Fruit fly (Drosophila melanogaster): Measurements from ENCODE around the gene phol.
A peak's percentile ranks its signal among the peaks of the same experiment; 100 is the strongest.

Gene phol

DNA sequence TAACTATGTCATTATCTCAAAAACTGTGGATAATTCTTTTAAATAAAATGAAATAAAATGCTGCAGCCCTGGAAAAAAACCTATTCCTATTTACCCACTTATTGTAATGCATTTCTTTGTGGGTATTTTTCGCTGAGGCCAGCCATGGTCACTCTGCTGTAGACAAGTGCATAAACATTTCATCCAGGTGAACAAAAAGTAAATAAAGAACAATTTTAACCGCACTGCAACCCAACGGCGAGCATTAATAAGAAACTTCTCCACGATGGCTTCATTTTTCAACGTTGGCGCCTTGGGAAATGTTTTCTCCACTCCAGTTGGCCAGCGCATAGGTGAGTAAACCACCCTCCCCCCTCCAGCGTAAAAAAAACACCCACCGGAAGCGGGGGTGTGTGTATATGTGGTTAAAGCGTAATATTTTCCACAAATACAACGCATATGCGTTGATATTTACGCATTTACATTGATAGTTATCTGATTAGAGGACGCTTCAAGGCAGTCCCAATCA lies 9.3 kb downstream of the phol start, which contains the start of gene CG3529:
TSS of gene CG3529 (plus strand) at position 134 of the 508 bp plus-strand sequence.
- TF ChIP-seq Dll (optimal IDR thresholded peaks at IDR 0.05), result no peak
- TF ChIP-seq CG8478 (optimal IDR thresholded peaks at IDR 0.05), result no peak
- no peak for TF ChIP-seq psq (optimal IDR thresholded peaks at IDR 0.05)
- TF ChIP-seq pan (optimal IDR thresholded peaks at IDR 0.05), result no peak
- TF ChIP-seq EcR (GFP tag; optimal IDR thresholded peaks at IDR 0.05), result no peak
- TF ChIP-seq usp (GFP tag; optimal IDR thresholded peaks at IDR 0.05), result no peak

DNA sequence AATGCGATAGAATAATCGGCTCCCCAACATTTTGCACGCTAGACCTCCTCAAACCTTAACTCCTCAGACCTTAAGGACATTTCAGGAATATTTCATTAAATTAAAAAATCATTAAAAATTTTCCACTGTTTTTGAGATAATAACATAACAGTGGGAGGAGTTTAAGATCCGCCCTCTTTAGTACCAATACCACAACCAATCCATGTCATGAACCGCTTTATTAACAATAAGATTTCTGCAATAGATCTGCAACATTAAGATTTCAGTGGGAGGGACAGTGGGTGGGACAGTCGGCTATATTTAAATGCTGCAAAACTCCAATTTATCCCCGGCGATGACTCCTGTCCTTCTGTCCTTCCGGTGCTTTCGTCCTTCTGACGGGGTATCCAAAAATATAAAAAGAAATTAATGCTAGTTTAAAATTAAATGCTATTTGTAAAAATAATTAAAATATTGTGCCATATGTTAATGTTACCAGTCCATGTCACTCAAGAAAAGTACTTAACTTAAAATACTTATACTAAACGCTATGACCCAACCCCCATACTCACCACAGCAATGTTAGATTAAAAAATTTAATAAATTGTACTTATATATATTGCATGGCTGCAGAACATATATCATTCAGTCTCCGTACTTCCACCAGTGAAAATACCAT lies 13.3 kb downstream of the phol start, which contains the start of gene Srg3:
TSS of gene Srg3 (plus strand) at position 608 of the 658 bp plus-strand sequence.
- TF ChIP-seq CG8478 (optimal IDR thresholded peaks at IDR 0.05), result no peak
- TF ChIP-seq Dll (optimal IDR thresholded peaks at IDR 0.05), result no peak
- TF ChIP-seq EcR (GFP tag; optimal IDR thresholded peaks at IDR 0.05), result no peak
- no peak for TF ChIP-seq psq (optimal IDR thresholded peaks at IDR 0.05)
- TF ChIP-seq usp (GFP tag; optimal IDR thresholded peaks at IDR 0.05), result no peak
- TF ChIP-seq pan (optimal IDR thresholded peaks at IDR 0.05), result no peak

DNA sequence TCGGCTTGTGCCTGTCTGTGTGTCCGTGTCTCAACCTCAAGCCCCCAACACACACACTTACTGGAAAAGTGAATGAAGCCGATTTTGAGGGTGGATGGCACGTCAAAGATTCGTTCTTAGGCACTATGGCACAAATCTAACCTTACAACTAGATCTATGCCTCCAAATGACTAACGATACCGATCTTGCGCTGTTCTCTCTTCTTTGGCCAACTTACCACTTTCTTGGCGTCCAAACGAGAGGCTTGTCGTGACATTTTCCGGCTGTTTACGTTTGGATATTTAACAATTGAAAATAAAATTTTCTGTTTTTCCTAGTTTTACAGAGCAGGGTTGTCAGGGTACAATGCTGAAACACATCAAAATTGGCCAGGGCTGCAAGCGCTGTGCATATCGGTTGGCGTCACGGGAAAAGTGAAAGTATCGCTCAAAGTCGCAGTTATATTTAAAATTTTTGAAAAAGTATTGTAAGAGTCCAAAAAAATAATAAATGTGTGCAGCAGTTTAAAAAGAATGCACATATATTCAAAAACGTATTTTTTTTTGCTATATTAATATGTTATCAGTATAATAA lies 14.1 kb downstream of the phol start, which contains the start of the genes Bet3 and Nf-YA:
TSS of gene Bet3 (minus strand) at position 361 of the 573 bp plus-strand sequence.
TSS of gene Nf-YA (minus strand) at position 361 of the 573 bp plus-strand sequence.
- no peak for TF ChIP-seq usp (GFP tag; optimal IDR thresholded peaks at IDR 0.05)

DNA sequence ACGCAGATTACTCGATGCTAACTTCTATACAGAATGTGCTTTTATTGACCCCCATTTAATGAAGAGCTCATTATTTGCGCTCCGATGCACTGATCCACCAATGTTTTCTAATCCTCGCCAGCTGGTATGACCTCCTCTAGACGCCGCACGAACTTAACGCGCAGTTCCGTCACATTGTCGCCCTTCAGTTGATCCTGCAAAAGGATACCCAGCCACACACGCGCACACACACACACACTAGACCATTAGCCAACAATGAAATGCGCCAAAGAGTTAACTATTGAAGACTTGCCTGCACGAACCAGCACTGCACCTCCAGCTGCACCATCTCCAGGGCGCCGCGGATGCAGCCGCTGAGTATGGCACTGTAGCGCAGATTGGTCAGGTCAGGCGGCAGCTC lies 17.2 kb downstream of the phol start:
- no peak for TF ChIP-seq psq (optimal IDR thresholded peaks at IDR 0.05)
- TF ChIP-seq EcR (GFP tag; optimal IDR thresholded peaks at IDR 0.05), result no peak
- TF ChIP-seq Dll (optimal IDR thresholded peaks at IDR 0.05), result no peak
- TF ChIP-seq CG8478 (optimal IDR thresholded peaks at IDR 0.05), result no peak

DNA sequence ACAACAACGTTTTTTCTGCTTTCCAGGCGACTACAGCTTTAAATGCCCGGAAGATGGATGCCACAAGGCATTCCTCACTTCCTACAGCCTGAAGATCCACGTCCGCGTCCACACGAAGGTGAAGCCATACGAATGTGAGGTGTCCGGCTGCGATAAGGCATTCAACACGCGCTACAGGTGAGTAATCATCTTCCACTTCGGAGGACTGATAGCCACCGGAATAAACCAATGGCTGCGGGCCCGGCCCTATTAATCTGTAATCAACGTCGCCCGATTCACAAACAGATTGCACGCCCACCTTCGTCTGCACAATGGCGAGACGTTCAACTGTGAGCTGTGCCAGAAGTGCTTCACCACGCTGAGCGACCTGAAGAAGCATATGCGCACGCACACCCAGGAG lies 20.2 kb downstream of the phol start:
- no peak for TF ChIP-seq CG8478 (optimal IDR thresholded peaks at IDR 0.05)

DNA sequence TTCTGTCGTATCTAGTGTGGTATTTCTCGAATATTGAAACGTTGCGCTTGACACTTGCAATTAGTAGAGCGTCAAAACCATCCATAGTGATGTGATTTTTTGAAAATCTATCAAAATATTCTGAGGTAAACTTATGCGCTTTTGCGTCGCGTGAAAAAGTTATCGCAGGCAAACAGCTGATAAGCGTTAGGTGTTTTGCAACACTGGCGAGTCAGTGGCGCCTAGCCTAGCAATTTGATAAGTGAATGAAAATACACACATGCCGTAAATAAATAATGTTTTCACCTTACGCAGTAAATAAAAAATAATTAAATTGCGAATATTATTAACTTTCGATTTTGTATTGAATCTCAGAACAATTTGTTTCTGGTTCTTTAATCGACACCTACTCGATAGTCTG lies 20.8 kb downstream of the phol start, which contains the start of gene CG42526:
TSS of gene CG42526 (minus strand) at position 85 of the 400 bp plus-strand sequence.
- TF ChIP-seq pan (optimal IDR thresholded peaks at IDR 0.05), result no peak

DNA sequence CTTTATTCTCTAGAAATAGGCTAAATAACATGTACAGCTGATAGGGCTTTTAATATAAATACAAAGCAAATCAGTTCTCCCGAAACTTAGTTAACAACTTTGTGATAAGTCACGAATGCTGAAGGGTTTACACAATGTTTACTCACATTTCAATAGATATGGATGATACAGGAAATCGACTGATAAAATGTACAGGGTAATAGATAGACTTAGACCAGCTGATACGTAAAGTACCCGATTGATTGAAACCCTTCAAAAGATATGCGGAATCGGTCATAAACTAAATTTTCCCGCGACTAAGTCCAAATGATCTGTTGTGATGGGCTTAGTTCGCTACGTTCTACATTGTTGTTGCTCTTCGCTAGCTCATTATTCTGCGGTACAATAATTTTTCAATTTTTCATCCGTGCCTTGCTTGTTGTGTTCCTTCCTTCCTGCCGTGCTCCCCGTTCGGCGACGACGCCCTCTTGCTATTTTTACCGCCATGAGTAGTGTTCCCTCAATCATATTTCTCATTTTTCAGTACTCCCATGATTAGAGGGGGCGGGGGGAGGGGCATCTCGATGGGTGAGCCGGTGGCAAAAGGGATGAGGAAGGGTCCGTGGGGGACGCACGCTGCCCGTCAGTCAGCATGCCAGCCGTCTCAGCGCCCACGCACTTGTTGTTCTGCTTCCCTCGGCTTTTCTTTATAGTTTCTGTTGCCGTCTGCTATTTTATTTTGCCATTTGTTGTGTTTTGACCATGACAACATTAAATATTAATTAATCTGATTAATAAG lies 23.1 kb downstream of the phol start:
- TF ChIP-seq psq (optimal IDR thresholded peaks at IDR 0.05) (no peak), usp (GFP tag; optimal IDR thresholded peaks at IDR 0.05) (no peak), Dll (optimal IDR thresholded peaks at IDR 0.05) (no peak), pan (optimal IDR thresholded peaks at IDR 0.05) (no peak), CG8478 (optimal IDR thresholded peaks at IDR 0.05) (no peak), EcR (GFP tag; optimal IDR thresholded peaks at IDR 0.05) (no peak)

DNA sequence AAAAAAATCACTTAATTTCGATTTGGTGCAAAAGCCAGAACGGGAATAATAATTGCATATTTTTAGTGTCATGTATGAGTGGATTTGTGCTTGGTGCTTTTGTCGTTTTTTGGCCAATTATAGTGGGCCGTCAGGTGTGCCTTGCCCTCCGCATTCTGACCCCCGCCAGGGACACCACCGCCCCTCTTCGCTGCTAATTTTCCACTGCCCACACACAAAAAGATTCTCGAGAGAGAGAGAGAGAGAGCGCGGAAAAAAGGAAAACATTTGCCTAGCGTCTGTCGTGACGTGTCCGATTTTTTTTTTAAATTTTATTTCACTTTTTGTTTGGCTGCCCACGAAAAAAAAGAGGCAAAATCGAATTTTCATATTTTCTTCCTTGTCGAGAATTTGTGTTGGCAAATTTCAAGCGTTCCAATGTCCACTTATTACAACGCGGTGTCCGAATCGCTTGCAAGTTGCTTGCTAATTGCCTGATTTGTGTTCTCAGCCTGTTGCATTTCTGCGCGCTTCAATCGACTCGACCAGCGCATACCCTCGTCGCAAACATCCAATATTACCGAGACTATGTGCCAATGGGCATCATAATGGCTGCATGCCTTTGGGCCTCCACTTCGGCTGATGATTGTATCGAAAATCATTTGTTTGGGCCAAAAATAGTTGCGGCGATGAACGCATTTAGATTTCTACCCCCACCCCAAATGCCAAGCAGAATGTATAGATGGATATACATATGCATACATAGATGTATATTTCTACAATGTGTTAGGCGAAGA lies 24.0 kb downstream of the phol start:
- TF ChIP-seq psq (optimal IDR thresholded peaks at IDR 0.05) (no peak), pan (optimal IDR thresholded peaks at IDR 0.05) (peak; percentile 4)

DNA sequence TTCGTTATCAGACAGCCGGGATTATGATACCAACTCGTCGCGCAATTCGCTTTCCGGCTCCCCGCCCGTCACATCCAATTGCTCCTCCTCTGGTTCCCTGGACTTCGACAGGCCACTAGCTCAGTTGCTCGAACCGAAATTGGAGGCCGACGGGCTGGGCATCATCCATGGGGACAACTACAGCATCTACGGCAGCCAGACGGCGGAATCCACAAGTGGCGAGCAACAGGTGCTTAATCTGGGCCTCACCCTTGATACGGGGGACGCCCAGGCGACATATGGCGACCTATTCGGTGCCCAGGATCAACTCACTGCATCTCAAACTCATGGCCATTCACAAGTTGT lies 25.5 kb downstream of the phol start:
- TF ChIP-seq EcR (GFP tag; optimal IDR thresholded peaks at IDR 0.05) (no peak), Dll (optimal IDR thresholded peaks at IDR 0.05) (no peak), psq (optimal IDR thresholded peaks at IDR 0.05) (no peak), usp (GFP tag; optimal IDR thresholded peaks at IDR 0.05) (no peak), CG8478 (optimal IDR thresholded peaks at IDR 0.05) (no peak)

DNA sequence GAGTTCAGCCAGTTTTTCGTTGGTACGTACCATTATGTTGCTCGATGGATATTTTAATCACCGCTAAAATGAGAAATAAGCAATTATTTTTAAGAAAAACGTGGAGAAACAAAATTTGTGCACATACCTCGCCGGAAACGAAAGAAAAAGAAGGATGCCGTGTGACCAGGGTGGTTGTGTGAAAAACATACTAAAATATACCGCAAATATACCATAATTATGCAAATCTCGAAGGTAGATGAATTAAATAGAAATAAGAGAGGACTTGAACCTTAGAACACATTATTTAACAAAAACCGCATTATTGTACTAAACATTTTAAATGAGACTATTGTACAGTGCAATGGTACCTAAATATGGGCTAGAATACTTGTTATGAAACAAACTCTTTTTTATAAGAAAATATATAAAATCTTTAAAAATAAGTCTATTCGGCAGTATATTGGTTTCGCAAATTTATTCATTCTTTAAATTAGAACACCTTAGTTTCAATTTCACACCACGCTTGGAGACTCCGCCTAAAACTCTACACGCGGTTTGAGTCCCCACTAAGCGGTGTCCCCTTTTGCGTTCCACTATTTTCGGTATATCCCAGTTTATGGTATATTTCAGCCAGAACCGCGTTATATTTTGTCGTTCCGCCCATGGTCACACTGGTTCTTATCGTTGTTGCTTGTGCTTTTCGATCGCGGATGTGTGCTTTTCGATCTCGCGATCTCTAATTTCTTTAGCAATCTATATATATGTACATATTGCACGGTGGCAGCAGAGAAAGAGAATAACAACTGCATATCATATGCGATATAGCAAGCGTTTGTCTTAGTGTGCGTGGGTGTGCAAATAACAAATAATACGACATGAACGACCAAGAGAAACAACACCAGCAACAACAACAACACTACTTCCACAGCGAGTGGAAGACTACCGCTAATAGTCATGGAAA lies 26.1 kb downstream of the phol start, which contains the start of the genes RpS17 and MTF-1:
TSS of gene RpS17 (minus strand) at position 157 of the 943 bp plus-strand sequence.
TSS of gene MTF-1 (plus strand) at position 648 of the 943 bp plus-strand sequence.
- TF ChIP-seq EcR (GFP tag; optimal IDR thresholded peaks at IDR 0.05) (no peak), usp (GFP tag; optimal IDR thresholded peaks at IDR 0.05) (no peak), Dll (optimal IDR thresholded peaks at IDR 0.05) (no peak), pan (optimal IDR thresholded peaks at IDR 0.05) (no peak), CG8478 (optimal IDR thresholded peaks at IDR 0.05) (no peak), psq (optimal IDR thresholded peaks at IDR 0.05) (no peak)

DNA sequence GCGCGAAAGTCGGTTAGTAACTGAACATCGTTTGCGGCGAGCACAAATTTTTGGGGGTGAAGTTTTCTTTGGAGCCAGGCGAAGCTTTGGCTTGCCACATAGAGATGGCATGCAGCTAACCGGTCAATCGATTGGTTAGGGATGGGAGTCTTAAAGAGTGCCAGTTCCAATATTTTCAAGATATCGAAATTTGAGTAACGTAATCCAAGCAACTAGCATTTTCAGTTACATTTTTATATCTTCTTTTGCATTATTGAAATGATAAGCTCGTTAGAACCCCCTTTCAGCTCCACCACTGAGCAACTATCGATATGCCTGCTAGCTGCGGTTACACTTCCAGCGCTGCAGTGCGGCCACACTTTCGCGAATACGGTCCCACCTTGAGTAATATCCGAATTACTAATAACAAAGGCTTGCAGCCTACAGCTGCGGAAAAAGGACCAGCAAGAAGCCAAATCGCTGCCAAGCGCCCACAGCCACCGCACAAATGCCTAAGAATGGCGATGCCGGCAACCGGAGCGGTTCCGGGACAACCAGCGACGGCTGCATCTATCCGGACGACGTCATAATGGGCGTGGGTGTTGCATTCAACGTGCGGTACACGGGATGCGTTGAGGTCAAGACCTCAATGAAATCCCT lies 29.3 kb downstream of the phol start, which contains the start of the genes Atat and Shc:
TSS of gene Atat (minus strand) at position 103 of the 639 bp plus-strand sequence.
TSS of gene Shc (plus strand) at position 355 of the 639 bp plus-strand sequence.
- TF ChIP-seq CG8478 (optimal IDR thresholded peaks at IDR 0.05), result no peak
- no peak for TF ChIP-seq Dll (optimal IDR thresholded peaks at IDR 0.05)
- no peak for TF ChIP-seq psq (optimal IDR thresholded peaks at IDR 0.05)
- TF ChIP-seq EcR (GFP tag; optimal IDR thresholded peaks at IDR 0.05), result no peak
- no peak for TF ChIP-seq pan (optimal IDR thresholded peaks at IDR 0.05)
- no peak for TF ChIP-seq usp (GFP tag; optimal IDR thresholded peaks at IDR 0.05)

Data from whole organism.